Worm (Caenorhabditis elegans): ENCODE data around the gene atx-2.
"Not testable (repeated sequence)": the region's sequence is repeated elsewhere in the genome, so short reads cannot be mapped to it uniquely, and the experiment has no call there.

DNA sequence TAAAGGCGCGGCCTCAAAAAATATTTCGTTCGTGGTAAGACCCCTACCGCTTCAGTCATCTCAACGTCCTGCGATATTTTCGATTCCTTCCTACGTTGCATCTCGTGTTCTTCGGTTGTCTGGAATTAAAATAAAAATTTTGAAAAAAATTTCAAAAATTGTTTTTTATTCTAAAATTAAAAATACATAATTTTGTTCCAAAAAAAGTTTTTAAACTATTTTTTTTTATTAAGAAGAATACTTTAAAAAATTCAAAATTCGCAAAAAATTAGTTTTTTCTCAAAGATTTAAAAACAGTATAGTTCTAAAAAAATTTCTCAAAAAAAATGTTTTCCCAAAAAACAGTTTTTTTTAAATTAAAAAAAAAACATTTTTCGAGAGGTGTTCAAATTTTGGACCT, 22.4 kb upstream of the atx-2 start, which contains the start of gene H04D03.6:
- TF ChIP-seq php-3 (GFP tag; IDR thresholded peaks at IDR 0.05); mxl-2 (GFP tag; conservative IDR thresholded peaks at IDR 0.05); ama-1 (optimal IDR thresholded peaks at IDR 0.05): not testable (repeated sequence)
